Worm (Caenorhabditis elegans): ENCODE measurements around the gene Y65A5A.2.

- TF ChIP-seq ama-1 (optimal IDR thresholded peaks at IDR 0.05), result no peak
- no peak for TF ChIP-seq dve-1 (tag; optimal IDR thresholded peaks at IDR 0.05)
- no peak for TF ChIP-seq dmd-4 (tag; optimal IDR thresholded peaks at IDR 0.05; ENCODE audit: borderline replicate concordance)
- TF ChIP-seq madf-2 (tag; optimal IDR thresholded peaks at IDR 0.05), result no peak
- no peak for TF ChIP-seq elt-2 (tag; optimal IDR thresholded peaks at IDR 0.05)
- no peak for TF ChIP-seq fax-1 (tag; optimal IDR thresholded peaks at IDR 0.05)
- no peak for TF ChIP-seq pha-4 (tag; optimal IDR thresholded peaks at IDR 0.05)
- no peak for TF ChIP-seq C08G9.2 (tag; optimal IDR thresholded peaks at IDR 0.05)
- TF ChIP-seq fkh-10 (GFP tag; optimal IDR thresholded peaks at IDR 0.05), result no peak
- no peak for TF ChIP-seq ceh-6 (GFP tag; optimal IDR thresholded peaks at IDR 0.05)
- no peak for TF ChIP-seq hlh-6 (tag; optimal IDR thresholded peaks at IDR 0.05)
- TF ChIP-seq pag-3 (tag; optimal IDR thresholded peaks at IDR 0.05; ENCODE audit: borderline replicate concordance), result no peak
Observed at ce11 chrIV:16403283-16403682, 8.5 kb upstream of the Y65A5A.2 start.

Measured in whole organism, late embryonic.